Worm (Caenorhabditis elegans) whole organism, L2 larva: ENCODE data around the gene gst-27.

Experiments
- dmd-4 ChIP-seq: sonication (generic microtip); optimal IDR thresholded peaks from 2 replicates; lab custom pipeline; 2017; ENCODE audit warnings: missing biosample characterization, missing genetic modification characterization
- nhr-6 ChIP-seq: fragments of 150-350 bp; optimal IDR thresholded peaks from 2 replicates; lab custom pipeline; 2014; ENCODE audit warnings: missing biosample characterization, missing genetic modification characterization
- nhr-77 ChIP-seq: fragments of 150-350 bp; optimal IDR thresholded peaks from 2 replicates; lab custom pipeline; 2014; ENCODE audit warnings: missing biosample characterization, missing genetic modification characterization
- sem-4 ChIP-seq: fragments of 150-350 bp; optimal IDR thresholded peaks from 2 replicates; lab custom pipeline; 2014; ENCODE audit warnings: missing biosample characterization, missing genetic modification reagents, missing genetic modification characterization
- sma-9 ChIP-seq, 2 experiments: fragments of 150-350 bp in 1 of 2; sonication (generic microtip) in 1 of 2; optimal IDR thresholded peaks; 2 replicates each; lab custom pipeline; 2014 to 2016; ENCODE audit warnings: missing genetic modification characterization in 2 of 2, mild to moderate bottlenecking in 1 of 2, missing biosample characterization in 1 of 2, missing compliant biosample characterization in 1 of 2, missing genetic modification reagents in 1 of 2, moderate library complexity in 1 of 2

ce11 chrII:15134332-15134731, 31.2 kb downstream of the gst-27 start, which contains the start of gene Y53F4B.24:
- TF ChIP-seq sem-4 (tag; lab: Kevin White, UChicago) (no peak), nhr-6 (tag; lab: Kevin White, UChicago) (no peak), sma-9 (GFP tag; optimal IDR thresholded peaks at IDR 0.05; lab: Kevin White, UChicago) (no peak), sma-9 (tag; optimal IDR thresholded peaks at IDR 0.05; lab: Kevin White, UChicago) (no peak), nhr-77 (no peak), dmd-4 (tag; lab: Kevin White, UChicago) (no peak)
